Fruit fly (Drosophila melanogaster) whole organism, embryonic: ENCODE measurements around the gene Rtc1.
A peak's percentile ranks its signal among the peaks of the same experiment; 100 is the strongest.

Experiments
- Abd-B ChIP-seq: fragments of 200-800 bp; sonication (Bioruptor generic); optimal IDR thresholded peaks from 2 replicates; lab custom pipeline; 2018; ENCODE audit warnings: missing biosample characterization, mild to moderate bottlenecking, missing genetic modification characterization, moderate library complexity
- B-H2 ChIP-seq: fragments of 200-800 bp; sonication (Bioruptor generic); optimal IDR thresholded peaks from 2 replicates; lab custom pipeline; 2018; ENCODE audit warnings: missing biosample characterization, mild to moderate bottlenecking, missing genetic modification characterization
- CG1233 ChIP-seq: fragments of 200-800 bp; sonication (Bioruptor generic); optimal IDR thresholded peaks from 4 replicates; lab custom pipeline; 2018; ENCODE audit warnings: missing biosample characterization, mild to moderate bottlenecking, missing genetic modification characterization
- CG12744 ChIP-seq: fragments of 200-800 bp; sonication (Bioruptor generic); optimal IDR thresholded peaks from 2 replicates; lab custom pipeline; 2016; ENCODE audit warnings: missing biosample characterization, missing genetic modification characterization
- CG1647 ChIP-seq: fragments of 200-800 bp; sonication (Bioruptor generic); optimal IDR thresholded peaks from 3 replicates; lab custom pipeline; 2016; ENCODE audit warnings: missing biosample characterization, missing genetic modification characterization
- CG17612 ChIP-seq: fragments of 200-800 bp; sonication (Bioruptor generic); IDR thresholded peaks from 2 replicates; pipeline ENCODE4 v1.3.6; 2022; ENCODE audit warnings: missing biosample characterization, missing genetic modification characterization
- CG17829 ChIP-seq: fragments of 200-800 bp; optimal IDR thresholded peaks from 2 replicates; lab custom pipeline; 2019; ENCODE audit warnings: missing biosample characterization, mild to moderate bottlenecking, missing genetic modification characterization, moderate library complexity
- CG2129 ChIP-seq: fragments of 200-800 bp; sonication (Bioruptor generic); IDR thresholded peaks from 2 replicates; pipeline ENCODE4 v1.3.6; 2022; ENCODE audit warnings: missing biosample characterization, missing genetic modification characterization; ENCODE audit not compliant: partially characterized antibody
- CG2199 ChIP-seq: fragments of 200-800 bp; sonication (Bioruptor generic); IDR thresholded peaks from 3 replicates; pipeline ENCODE4 v1.3.6; 2022; ENCODE audit warnings: missing biosample characterization, missing genetic modification characterization
- CG2875 ChIP-seq: fragments of 200-800 bp; sonication (Bioruptor generic); optimal IDR thresholded peaks from 2 replicates; lab custom pipeline; 2017; ENCODE audit warnings: missing biosample characterization, mild to moderate bottlenecking, missing genetic modification characterization, missing genetic modification reagents
- CG31365 ChIP-seq: fragments of 200-800 bp; sonication (Bioruptor generic); optimal IDR thresholded peaks from 2 replicates; lab custom pipeline; 2018; ENCODE audit warnings: missing biosample characterization, mild to moderate bottlenecking, missing genetic modification characterization
- CG33213 ChIP-seq: fragments of 200-800 bp; sonication (Bioruptor generic); optimal IDR thresholded peaks from 3 replicates; lab custom pipeline; 2016; ENCODE audit warnings: missing biosample characterization, missing genetic modification characterization
- CG34376 ChIP-seq: fragments of 200-800 bp; sonication (Bioruptor generic); optimal IDR thresholded peaks from 2 replicates; lab custom pipeline; 2018; ENCODE audit warnings: missing biosample characterization, mild to moderate bottlenecking, missing genetic modification characterization
- CG3726 ChIP-seq: fragments of 200-800 bp; sonication (Bioruptor generic); IDR thresholded peaks from 3 replicates; pipeline ENCODE4, ENCODE4 v1.3.6; 2022; ENCODE audit warnings: missing biosample characterization, missing genetic modification characterization
- CG4424 ChIP-seq: fragments of 200-800 bp; sonication (Bioruptor generic); optimal IDR thresholded peaks from 3 replicates; lab custom pipeline; 2016; ENCODE audit warnings: missing biosample characterization, missing genetic modification characterization
- CG4707 ChIP-seq: fragments of 200-800 bp; sonication (Bioruptor generic); optimal IDR thresholded peaks from 2 replicates; lab custom pipeline; 2018; ENCODE audit warnings: missing biosample characterization, mild to moderate bottlenecking, missing genetic modification characterization, moderate library complexity
- CG5245 ChIP-seq: fragments of 200-800 bp; sonication (Bioruptor generic); optimal IDR thresholded peaks from 3 replicates; lab custom pipeline; 2016; ENCODE audit warnings: missing biosample characterization, missing genetic modification characterization
- CG8089 ChIP-seq: fragments of 200-800 bp; sonication (Bioruptor generic); optimal IDR thresholded peaks from 3 replicates; lab custom pipeline; 2016; ENCODE audit warnings: missing biosample characterization, missing genetic modification characterization
- CG9932 ChIP-seq: fragments of 200-800 bp; sonication (Bioruptor generic); IDR thresholded peaks from 2 replicates; pipeline ENCODE4 v1.3.6; 2022; ENCODE audit warnings: missing biosample characterization, missing genetic modification characterization
- Dref ChIP-seq: fragments of 200-800 bp; sonication (Bioruptor generic); IDR thresholded peaks from 2 replicates; pipeline ENCODE4 v1.3.6; 2022; ENCODE audit warnings: missing biosample characterization, missing genetic modification characterization
- ERR ChIP-seq: fragments of 200-800 bp; sonication (Bioruptor generic); optimal IDR thresholded peaks from 2 replicates; lab custom pipeline; 2016; ENCODE audit warnings: missing biosample characterization, missing genetic modification characterization
- HLHmδ ChIP-seq: fragments of 200-800 bp; sonication (Bioruptor generic); optimal IDR thresholded peaks from 2 replicates; lab custom pipeline; 2018; ENCODE audit warnings: missing biosample characterization, mild to moderate bottlenecking, missing genetic modification characterization, moderate library complexity
- Hmr ChIP-seq: fragments of 200-800 bp; sonication (Bioruptor generic); optimal IDR thresholded peaks from 3 replicates; lab custom pipeline; 2017; ENCODE audit warnings: mild to moderate bottlenecking, missing biosample characterization, missing genetic modification reagents, missing genetic modification characterization
- Hmx ChIP-seq: fragments of 200-800 bp; sonication (Bioruptor generic); optimal IDR thresholded peaks from 2 replicates; lab custom pipeline; 2016; ENCODE audit warnings: missing biosample characterization, missing genetic modification characterization
- Med ChIP-seq: fragments of 200-800 bp; sonication (Bioruptor generic); peaks from one replicate; lab custom pipeline; 2016; ENCODE audit warnings: missing biosample characterization, missing genetic modification characterization, mild to moderate bottlenecking, inconsistent platforms, moderate library complexity
- Meics ChIP-seq: fragments of 200-800 bp; sonication (Bioruptor generic); optimal IDR thresholded peaks from 2 replicates; lab custom pipeline; 2017; ENCODE audit warnings: missing biosample characterization, mild to moderate bottlenecking, missing genetic modification characterization
- Oli ChIP-seq: fragments of 200-800 bp; sonication (Bioruptor generic); optimal IDR thresholded peaks from 2 replicates; lab custom pipeline; 2018; ENCODE audit warnings: missing biosample characterization, mild to moderate bottlenecking, missing genetic modification characterization, moderate library complexity
- Rfx ChIP-seq: fragments of 200-800 bp; sonication (Bioruptor generic); IDR thresholded peaks from 2 replicates; pipeline ENCODE4 v1.3.6; 2022; ENCODE audit warnings: missing biosample characterization, missing genetic modification characterization
- Sry-β ChIP-seq: fragments of 200-800 bp; sonication (Bioruptor generic); optimal IDR thresholded peaks from 2 replicates; lab custom pipeline; 2018; ENCODE audit warnings: missing biosample characterization, mild to moderate bottlenecking, missing genetic modification characterization, moderate library complexity
- Taf1 ChIP-seq: fragments of 200-800 bp; sonication (Bioruptor generic); IDR thresholded peaks from 2 replicates; pipeline ENCODE4 v1.3.6; 2022; ENCODE audit warnings: missing biosample characterization, missing genetic modification characterization
- Usf ChIP-seq: fragments of 200-800 bp; sonication (Bioruptor generic); optimal IDR thresholded peaks from 2 replicates; lab custom pipeline; 2017; ENCODE audit warnings: missing genotype, missing biosample characterization, missing genetic modification characterization
- al ChIP-seq: fragments of 200-800 bp; sonication (Bioruptor generic); IDR thresholded peaks from 2 replicates; pipeline ENCODE4 v1.3.6; 2022; ENCODE audit warnings: missing biosample characterization, missing genetic modification characterization
- btn ChIP-seq: fragments of 200-800 bp; sonication (Bioruptor generic); optimal IDR thresholded peaks from 2 replicates; lab custom pipeline; 2016; ENCODE audit warnings: missing biosample characterization, missing genetic modification characterization
- cg ChIP-seq: fragments of 200-800 bp; sonication (Bioruptor generic); optimal IDR thresholded peaks from 3 replicates; lab custom pipeline; 2019; ENCODE audit warnings: missing biosample characterization, mild to moderate bottlenecking, missing genetic modification characterization, moderate library complexity
- croc ChIP-seq: fragments of 200-800 bp; sonication (Bioruptor generic); conservative IDR thresholded peaks from 3 replicates; pipeline ENCODE4 v1.3.6; 2022; ENCODE audit warnings: missing biosample characterization, missing genetic modification characterization
- dan ChIP-seq: fragments of 200-800 bp; sonication (Bioruptor generic); IDR thresholded peaks from 2 replicates; pipeline ENCODE4 v1.3.6; 2022; ENCODE audit warnings: missing biosample characterization, missing genetic modification characterization
- fd64A ChIP-seq: fragments of 200-800 bp; sonication (Bioruptor generic); optimal IDR thresholded peaks from 3 replicates; lab custom pipeline; 2018; ENCODE audit warnings: missing biosample characterization, mild to moderate bottlenecking, missing genetic modification characterization
- gcm2 ChIP-seq: fragments of 200-800 bp; sonication (Bioruptor generic); optimal IDR thresholded peaks from 2 replicates; lab custom pipeline; 2016; ENCODE audit warnings: missing biosample characterization, missing genetic modification characterization
- jing ChIP-seq: fragments of 200-800 bp; sonication (Bioruptor generic); optimal IDR thresholded peaks from 2 replicates; lab custom pipeline; 2018; ENCODE audit warnings: missing biosample characterization, mild to moderate bottlenecking, missing genetic modification characterization
- lmd ChIP-seq: fragments of 200-800 bp; sonication (Bioruptor generic); IDR thresholded peaks from 2 replicates; pipeline ENCODE4 v1.3.6; 2022; ENCODE audit warnings: missing biosample characterization, missing genetic modification characterization
- mirr ChIP-seq: fragments of 200-800 bp; sonication (Bioruptor generic); optimal IDR thresholded peaks from 3 replicates; lab custom pipeline; 2018; ENCODE audit warnings: missing biosample characterization, mild to moderate bottlenecking, missing genetic modification characterization
- oc ChIP-seq: fragments of 200-800 bp; sonication (Bioruptor generic); optimal IDR thresholded peaks from 2 replicates; lab custom pipeline; 2018; ENCODE audit warnings: missing biosample characterization, mild to moderate bottlenecking, missing genetic modification characterization, moderate library complexity
- pum ChIP-seq: fragments of 200-800 bp; sonication (Bioruptor generic); optimal IDR thresholded peaks from 2 replicates; lab custom pipeline; 2016; ENCODE audit warnings: missing biosample characterization, missing genetic modification characterization
- pzg ChIP-seq: fragments of 200-800 bp; sonication (Bioruptor generic); optimal IDR thresholded peaks from 3 replicates; lab custom pipeline; 2018; ENCODE audit warnings: missing biosample characterization, mild to moderate bottlenecking, missing genetic modification characterization, moderate library complexity
- run ChIP-seq: fragments of 200-800 bp; sonication (Bioruptor generic); optimal IDR thresholded peaks from 3 replicates; lab custom pipeline; 2018; ENCODE audit warnings: missing biosample characterization, mild to moderate bottlenecking, missing genetic modification characterization
- sima ChIP-seq: fragments of 200-800 bp; sonication (Bioruptor generic); optimal IDR thresholded peaks from 2 replicates; lab custom pipeline; 2016; ENCODE audit warnings: missing biosample characterization, missing genetic modification characterization
- sisA ChIP-seq: fragments of 200-800 bp; sonication (Bioruptor generic); IDR thresholded peaks from 2 replicates; pipeline ENCODE4 v1.3.6; 2022; ENCODE audit warnings: missing biosample characterization, missing genetic modification characterization
- tgo ChIP-seq: fragments of 200-800 bp; sonication (Bioruptor generic); IDR thresholded peaks from 3 replicates; pipeline ENCODE4 v1.3.6; 2022; ENCODE audit warnings: missing biosample characterization, missing genetic modification characterization
- tin ChIP-seq: fragments of 200-800 bp; sonication (Bioruptor generic); optimal IDR thresholded peaks from 3 replicates; lab custom pipeline; 2016; ENCODE audit warnings: missing biosample characterization, missing genetic modification characterization
- tx ChIP-seq: fragments of 200-800 bp; sonication (Bioruptor generic); optimal IDR thresholded peaks from 2 replicates; lab custom pipeline; 2016; ENCODE audit warnings: missing biosample characterization, missing genetic modification characterization
- usp ChIP-seq: fragments of >200 bp; optimal IDR thresholded peaks from 2 replicates; lab custom pipeline; 2017; ENCODE audit warnings: missing biosample characterization, missing genetic modification characterization

The Rtc1 gene

DNA sequence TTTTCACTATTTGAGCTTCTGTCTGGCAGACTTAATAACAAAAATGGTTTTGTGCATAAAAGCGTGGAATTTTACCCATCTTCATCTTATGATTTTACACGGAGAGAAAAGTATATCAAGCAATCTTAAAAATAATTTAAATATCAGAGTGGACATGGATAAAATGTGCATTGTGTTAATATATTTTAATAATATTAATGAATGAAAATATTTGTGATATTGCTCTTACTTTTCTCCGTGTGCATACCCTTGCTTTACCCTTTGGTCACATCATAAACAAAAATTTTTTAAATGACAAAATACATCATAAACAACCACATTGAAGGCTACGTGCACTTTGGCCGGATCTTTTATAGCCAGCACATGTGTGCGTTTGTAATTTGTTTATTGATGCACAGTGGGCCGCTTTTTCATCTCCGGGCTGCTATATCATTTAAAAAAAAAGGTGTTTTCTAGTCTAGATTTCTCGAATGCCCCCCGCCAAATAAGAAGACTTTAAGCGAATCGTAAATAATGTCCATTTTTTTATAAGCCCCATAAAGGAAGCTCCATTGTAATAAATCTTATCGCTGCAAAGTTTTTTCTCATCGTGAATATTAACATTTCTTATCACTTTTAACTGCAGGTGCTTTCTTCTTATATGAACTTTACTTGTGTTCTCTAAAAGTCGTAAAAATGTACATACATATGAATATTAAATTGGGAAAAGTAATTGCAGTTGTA, 7.6 kb downstream of the Rtc1 start (continued):
- TF ChIP-seq HLHmδ = no peak
- no peak for TF ChIP-seq dan
- TF ChIP-seq tin (GFP tag; lab: Kevin White, UChicago) = peak; percentile 4
- no peak for TF ChIP-seq Hmx (GFP tag; lab: Kevin White, UChicago)
- TF ChIP-seq Abd-B (GFP tag; lab: Kevin White, UChicago) = peak; percentile 60
- no peak for TF ChIP-seq Meics (GFP tag; lab: Kevin White, UChicago)
- TF ChIP-seq tgo (GFP tag; lab: Robert Waterston, UW) = peak; percentile 56; the same call in 2 of the 3 replicates
- peak; percentile 61 for TF ChIP-seq Med (GFP tag; lab: Kevin White, UChicago)
- no peak for TF ChIP-seq CG5245 (GFP tag; lab: Kevin White, UChicago)
- TF ChIP-seq lmd = peak; percentile 21; the same call in 1 of the 2 replicates
- peak; percentile 27; the same call in 1 of the 2 replicates for TF ChIP-seq Taf1 (GFP tag; lab: Robert Waterston, UW)
- TF ChIP-seq mirr (GFP tag; lab: Kevin White, UChicago) = no peak
- TF ChIP-seq Hmr (GFP tag; lab: Kevin White, UChicago) = peak; percentile 35
- peak; percentile 65 for TF ChIP-seq CG4424 (GFP tag; lab: Kevin White, UChicago)
- no peak for TF ChIP-seq CG1647 (GFP tag; lab: Kevin White, UChicago)
- peak; percentile 42 for TF ChIP-seq CG17829
- no peak for TF ChIP-seq tx (GFP tag; lab: Kevin White, UChicago)
- peak; percentile 36 for TF ChIP-seq oc (tag; lab: Kevin White, UChicago)
- no peak for TF ChIP-seq fd64A (GFP tag; lab: Kevin White, UChicago)
- no peak for TF ChIP-seq Sry-β
- 0 out of 3 replicates have a peak, but pooled peaks have one; percentile 27 for TF ChIP-seq CG3726
- TF ChIP-seq CG1233 (GFP tag; lab: Kevin White, UChicago) = peak; percentile 27
- TF ChIP-seq Rfx (GFP tag; lab: Robert Waterston, UW) = peak; percentile 60
- TF ChIP-seq usp (GFP tag; lab: Kevin White, UChicago) = no peak
- TF ChIP-seq pzg (GFP tag; lab: Kevin White, UChicago) = no peak
- no peak for TF ChIP-seq Dref (GFP tag; lab: Robert Waterston, UW)
- no peak for TF ChIP-seq al (GFP tag; lab: Robert Waterston, UW)
- no peak for TF ChIP-seq CG2129 (GFP tag; lab: Robert Waterston, UW)
- peak; percentile 44 for TF ChIP-seq CG2875 (GFP tag; lab: Kevin White, UChicago)
- TF ChIP-seq CG2199 = peak; percentile 39; the same call in 1 of the 3 replicates
- no peak for TF ChIP-seq CG9932 (GFP tag; lab: Robert Waterston, UW)
- no peak for TF ChIP-seq CG34376 (GFP tag; lab: Kevin White, UChicago)
- TF ChIP-seq Oli (tag; lab: Kevin White, UChicago) = peak; percentile 38
- TF ChIP-seq run = peak; percentile 50
- no peak for TF ChIP-seq CG8089 (GFP tag; lab: Kevin White, UChicago)
- TF ChIP-seq B-H2 (GFP tag; lab: Kevin White, UChicago) = no peak
- TF ChIP-seq pum (GFP tag; lab: Kevin White, UChicago) = no peak
- peak; percentile 52 for TF ChIP-seq sisA (GFP tag; lab: Robert Waterston, UW)
- peak; percentile 0 for TF ChIP-seq jing (GFP tag; lab: Kevin White, UChicago)
- TF ChIP-seq gcm2 = no peak
- TF ChIP-seq CG31365 (tag; lab: Kevin White, UChicago) = no peak
- TF ChIP-seq CG17612 (GFP tag; lab: Robert Waterston, UW) = no peak
- TF ChIP-seq CG4707 (GFP tag; lab: Kevin White, UChicago) = peak; percentile 37
- TF ChIP-seq croc (GFP tag; lab: Robert Waterston, UW) = no peak
- TF ChIP-seq ERR (GFP tag; lab: Kevin White, UChicago) = no peak
- no peak for TF ChIP-seq btn (GFP tag; lab: Kevin White, UChicago)
- TF ChIP-seq cg (GFP tag; lab: Kevin White, UChicago) = no peak
- no peak for TF ChIP-seq CG33213 (GFP tag; lab: Kevin White, UChicago)
- no peak for TF ChIP-seq sima
- TF ChIP-seq Usf (GFP tag; lab: Kevin White, UChicago) = no peak
- no peak for TF ChIP-seq CG12744 (GFP tag; lab: Kevin White, UChicago)
